Fruit fly (Drosophila melanogaster) whole organism, embryonic: ENCODE measurements around the gene DENR.

Source experiments
- Ada2b ChIP-seq: fragments of 200-800 bp; sonication (Bioruptor generic); IDR thresholded peaks from 2 replicates; pipeline ENCODE4 v1.3.6; 2022; ENCODE audit warnings: missing biosample characterization, missing genetic modification characterization
- BEAF-32 ChIP-seq: fragments of 200-800 bp; sonication (Bioruptor generic); optimal IDR thresholded peaks from 3 replicates; lab custom pipeline; 2017; ENCODE audit warnings: missing biosample characterization, missing genetic modification characterization, mild to moderate bottlenecking, moderate library complexity, missing genetic modification reagents
- CG12391 ChIP-seq: fragments of 200-800 bp; sonication (Bioruptor generic); optimal IDR thresholded peaks from 3 replicates; lab custom pipeline; 2018; ENCODE audit warnings: missing biosample characterization, mild to moderate bottlenecking, missing genetic modification characterization, moderate library complexity
- CG13123 ChIP-seq: fragments of 200-800 bp; sonication (Bioruptor generic); optimal IDR thresholded peaks from 2 replicates; lab custom pipeline; 2016; ENCODE audit warnings: missing biosample characterization, missing genetic modification characterization
- CG13424 ChIP-seq: fragments of 200-800 bp; sonication (Bioruptor generic); optimal IDR thresholded peaks from 2 replicates; lab custom pipeline; 2019; ENCODE audit warnings: missing biosample characterization, mild to moderate bottlenecking, missing genetic modification characterization, moderate library complexity
- CG14050 ChIP-seq: fragments of 200-800 bp; sonication (Bioruptor generic); IDR thresholded peaks from 3 replicates; pipeline ENCODE4 v1.3.6; 2022; ENCODE audit warnings: missing biosample characterization, missing genetic modification characterization
- CG14441 ChIP-seq: fragments of 200-800 bp; sonication (Bioruptor generic); IDR thresholded peaks from 2 replicates; pipeline ENCODE4 v1.3.6; 2022; ENCODE audit warnings: missing biosample characterization, missing genetic modification characterization
- CG15269 ChIP-seq: fragments of 200-800 bp; sonication (Bioruptor generic); optimal IDR thresholded peaks from 2 replicates; lab custom pipeline; 2018; ENCODE audit warnings: missing biosample characterization, mild to moderate bottlenecking, missing genetic modification characterization, moderate library complexity
- CG16813 ChIP-seq: fragments of 200-800 bp; sonication (Bioruptor generic); IDR thresholded peaks from 3 replicates; pipeline ENCODE4 v1.3.6; 2022; ENCODE audit warnings: missing biosample characterization, missing genetic modification characterization; ENCODE audit not compliant: partially characterized antibody
- CG16863 ChIP-seq: fragments of 200-800 bp; sonication (Bioruptor generic); optimal IDR thresholded peaks from 3 replicates; lab custom pipeline; 2016; ENCODE audit warnings: missing biosample characterization, missing genetic modification characterization
- CG17829 ChIP-seq: fragments of 200-800 bp; optimal IDR thresholded peaks from 2 replicates; lab custom pipeline; 2019; ENCODE audit warnings: missing biosample characterization, mild to moderate bottlenecking, missing genetic modification characterization, moderate library complexity
- CG3065 ChIP-seq: fragments of 200-800 bp; sonication (Bioruptor generic); optimal IDR thresholded peaks from 2 replicates; lab custom pipeline; 2016; ENCODE audit warnings: missing biosample characterization, missing genetic modification characterization
- CG31365 ChIP-seq: fragments of 200-800 bp; sonication (Bioruptor generic); optimal IDR thresholded peaks from 2 replicates; lab custom pipeline; 2018; ENCODE audit warnings: missing biosample characterization, mild to moderate bottlenecking, missing genetic modification characterization
- CG4424 ChIP-seq: fragments of 200-800 bp; sonication (Bioruptor generic); optimal IDR thresholded peaks from 3 replicates; lab custom pipeline; 2016; ENCODE audit warnings: missing biosample characterization, missing genetic modification characterization
- CG5245 ChIP-seq: fragments of 200-800 bp; sonication (Bioruptor generic); optimal IDR thresholded peaks from 3 replicates; lab custom pipeline; 2016; ENCODE audit warnings: missing biosample characterization, missing genetic modification characterization
- CG6683 ChIP-seq: fragments of 200-800 bp; sonication (Bioruptor generic); optimal IDR thresholded peaks from 2 replicates; lab custom pipeline; 2017; ENCODE audit warnings: missing biosample characterization, mild to moderate bottlenecking, missing genetic modification characterization, missing genetic modification reagents
- CG6854 ChIP-seq: fragments of 200-800 bp; sonication (Bioruptor generic); optimal IDR thresholded peaks from 3 replicates; lab custom pipeline; 2017; ENCODE audit warnings: missing biosample characterization, mild to moderate bottlenecking, missing genetic modification characterization
- CG8478 ChIP-seq: fragments of >200 bp; optimal IDR thresholded peaks from 2 replicates; lab custom pipeline; 2018
- Dek ChIP-seq: fragments of 200-800 bp; sonication (Bioruptor generic); optimal IDR thresholded peaks from 3 replicates; lab custom pipeline; 2019; ENCODE audit warnings: missing biosample characterization, mild to moderate bottlenecking, missing genetic modification characterization, moderate library complexity
- HLH4C ChIP-seq: fragments of 200-800 bp; sonication (Bioruptor generic); IDR thresholded peaks from 3 replicates; pipeline ENCODE4 v1.3.6; 2022; ENCODE audit warnings: missing biosample characterization, missing genetic modification characterization; ENCODE audit not compliant: partially characterized antibody
- HmgD ChIP-seq: fragments of 200-800 bp; sonication (Bioruptor generic); optimal IDR thresholded peaks from 3 replicates; lab custom pipeline; 2016; ENCODE audit warnings: missing biosample characterization, missing genetic modification characterization
- Lhr ChIP-seq: fragments of 200-800 bp; sonication (Bioruptor generic); optimal IDR thresholded peaks from 3 replicates; lab custom pipeline; 2017; ENCODE audit warnings: mild to moderate bottlenecking, missing biosample characterization, missing genetic modification reagents, missing genetic modification characterization
- NFAT ChIP-seq: fragments of 200-800 bp; sonication (Bioruptor generic); IDR thresholded peaks from 2 replicates; pipeline ENCODE4 v1.3.6; 2022; ENCODE audit warnings: missing biosample characterization, missing genetic modification characterization
- NK7.1 ChIP-seq: fragments of 200-800 bp; sonication (Bioruptor generic); optimal IDR thresholded peaks from 3 replicates; lab custom pipeline; 2016; ENCODE audit warnings: missing biosample characterization, missing genetic modification characterization
- Neu2 ChIP-seq: fragments of 200-800 bp; sonication (Bioruptor generic); optimal IDR thresholded peaks from 3 replicates; lab custom pipeline; 2016; ENCODE audit warnings: missing biosample characterization, missing genetic modification characterization, borderline replicate concordance
- Rfx ChIP-seq: fragments of 200-800 bp; sonication (Bioruptor generic); IDR thresholded peaks from 2 replicates; pipeline ENCODE4 v1.3.6; 2022; ENCODE audit warnings: missing biosample characterization, missing genetic modification characterization
- Xrp1 ChIP-seq: fragments of 200-800 bp; sonication (Bioruptor generic); IDR thresholded peaks from 2 replicates; pipeline ENCODE4 v1.3.6; 2022; ENCODE audit warnings: missing biosample characterization, missing genetic modification characterization
- al ChIP-seq: fragments of 200-800 bp; sonication (Bioruptor generic); IDR thresholded peaks from 2 replicates; pipeline ENCODE4 v1.3.6; 2022; ENCODE audit warnings: missing biosample characterization, missing genetic modification characterization
- bowl ChIP-seq: fragments of 200-800 bp; sonication (Bioruptor generic); IDR thresholded peaks from 2 replicates; pipeline ENCODE4 v1.3.6; 2022; ENCODE audit warnings: missing biosample characterization, missing genetic modification characterization
- bsh ChIP-seq, 2 experiments: fragments of 200-800 bp; sonication (Bioruptor generic); optimal IDR thresholded peaks; 2 replicates each; lab custom pipeline; 2017 to 2018; ENCODE audit warnings: mild to moderate bottlenecking in 2 of 2, missing biosample characterization in 2 of 2, missing genetic modification characterization in 2 of 2, moderate library complexity in 1 of 2
- cato ChIP-seq: fragments of 200-800 bp; sonication (Bioruptor generic); optimal IDR thresholded peaks from 2 replicates; lab custom pipeline; 2016; ENCODE audit warnings: missing biosample characterization, missing genetic modification characterization, borderline replicate concordance
- chinmo ChIP-seq: fragments of 200-800 bp; sonication (Bioruptor generic); IDR thresholded peaks from 4 replicates; pipeline ENCODE4 v1.3.6; 2022; ENCODE audit warnings: missing biosample characterization, missing genetic modification characterization; ENCODE audit not compliant: partially characterized antibody
- cwo ChIP-seq: fragments of 200-800 bp; sonication (Bioruptor generic); optimal IDR thresholded peaks from 3 replicates; lab custom pipeline; 2017; ENCODE audit warnings: missing biosample characterization, missing genetic modification characterization, mild to moderate bottlenecking, moderate library complexity, missing genetic modification reagents
- eve ChIP-seq, 2 experiments: fragments of >200 bp; optimal IDR thresholded peaks; 2 replicates each; lab custom pipeline; 2017; ENCODE audit warnings: missing biosample characterization in 2 of 2, missing genetic modification characterization in 2 of 2
- gem ChIP-seq: fragments of 200-800 bp; sonication (Bioruptor generic); optimal IDR thresholded peaks from 2 replicates; lab custom pipeline; 2019; ENCODE audit warnings: missing biosample characterization, mild to moderate bottlenecking, missing genetic modification characterization, moderate library complexity
- ham ChIP-seq: fragments of 200-800 bp; sonication (Bioruptor generic); IDR thresholded peaks from 2 replicates; pipeline ENCODE4 v1.3.6; 2022; ENCODE audit warnings: missing biosample characterization, missing genetic modification characterization
- lilli ChIP-seq: fragments of 200-800 bp; sonication (Bioruptor generic); optimal IDR thresholded peaks from 3 replicates; lab custom pipeline; 2016; ENCODE audit warnings: missing biosample characterization, missing genetic modification characterization
- nerfin-1 ChIP-seq: fragments of 200-800 bp; sonication (Bioruptor generic); optimal IDR thresholded peaks from 3 replicates; lab custom pipeline; 2019; ENCODE audit warnings: missing biosample characterization, mild to moderate bottlenecking, missing genetic modification characterization, moderate library complexity
- peb ChIP-seq: fragments of 200-800 bp; sonication (Bioruptor generic); IDR thresholded peaks from 2 replicates; pipeline ENCODE4 v1.3.6; 2022; ENCODE audit warnings: missing biosample characterization, missing genetic modification characterization
- row ChIP-seq: fragments of 200-800 bp; sonication (Bioruptor generic); IDR thresholded peaks from 3 replicates; pipeline ENCODE4 v1.3.6; 2022; ENCODE audit warnings: missing biosample characterization, missing genetic modification characterization
- sc ChIP-seq, 3 experiments: fragments of >200 bp in 2 of 3; fragments of 200-800 bp in 1 of 3; sonication (Bioruptor generic) in 1 of 3; optimal IDR thresholded peaks; 2 replicates in 2 of 3; 3 replicates in 1 of 3; lab custom pipeline; 2017; ENCODE audit warnings: mild to moderate bottlenecking in 1 of 3, missing biosample characterization in 1 of 3, missing genetic modification characterization in 1 of 3, missing genetic modification reagents in 1 of 3

DENR gene

DNA sequence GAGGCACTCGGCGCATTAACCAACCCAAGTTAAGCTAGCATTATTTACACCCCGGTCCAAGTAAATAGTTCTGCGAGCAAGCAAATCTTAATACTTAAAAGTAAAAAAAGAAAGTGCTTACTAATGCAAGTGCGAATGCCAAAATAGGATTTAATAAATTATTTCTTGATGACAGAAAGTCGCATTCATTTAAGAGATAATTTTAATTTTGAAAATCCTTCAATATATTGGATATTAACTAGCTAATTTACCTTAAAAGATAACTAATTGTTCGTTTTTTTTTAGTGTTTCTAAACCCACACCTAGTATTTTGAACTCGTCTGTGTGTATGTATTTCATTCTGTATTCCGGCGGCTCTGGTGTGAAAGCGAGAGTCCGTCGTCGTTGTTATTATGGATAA is 31.6 kb downstream of the DENR start (continued):
- peak; percentile 77 for TF ChIP-seq gem (tag; lab: Kevin White, UChicago)
- peak; percentile 75 for TF ChIP-seq CG15269 (tag; lab: Kevin White, UChicago)
- no peak for TF ChIP-seq BEAF-32 (GFP tag; lab: Kevin White, UChicago)
- TF ChIP-seq CG3065, result no peak
- TF ChIP-seq HmgD (GFP tag; lab: Kevin White, UChicago), result no peak
- no peak for TF ChIP-seq CG14441 (GFP tag; lab: Robert Waterston, UW)
- TF ChIP-seq Ada2b (GFP tag; lab: Robert Waterston, UW), result peak; percentile 45
- no peak for TF ChIP-seq Neu2 (GFP tag; lab: Kevin White, UChicago)
- TF ChIP-seq CG16813 (GFP tag; lab: Robert Waterston, UW), result no peak
- TF ChIP-seq Xrp1, result peak; percentile 43; the same call in 1 of the 2 replicates
- no peak for TF ChIP-seq sc (optimal IDR thresholded peaks at IDR 0.05; lab: Kevin White, UChicago)
- no peak for TF ChIP-seq sc (GFP tag; optimal IDR thresholded peaks at IDR 0.05; lab: Kevin White, UChicago)
- no peak for TF ChIP-seq cato (GFP tag; lab: Kevin White, UChicago)
- TF ChIP-seq CG31365 (tag; lab: Kevin White, UChicago), result no peak
- TF ChIP-seq NFAT (GFP tag; lab: Robert Waterston, UW), result no peak
- peak; percentile 48 for TF ChIP-seq CG4424
- no peak for TF ChIP-seq Lhr (GFP tag; lab: Kevin White, UChicago)
- no peak for TF ChIP-seq Dek (tag; lab: Kevin White, UChicago)
- no peak for TF ChIP-seq CG8478 (lab: Kevin White, UChicago)
- no peak for TF ChIP-seq CG14050
- TF ChIP-seq bsh (GFP tag; optimal IDR thresholded peaks at IDR 0.05; lab: Kevin White, UChicago), result peak in 1 of 2 experiments; percentile 54
- TF ChIP-seq cwo, result peak; percentile 38
- no peak for TF ChIP-seq CG13123 (GFP tag; lab: Kevin White, UChicago)
- TF ChIP-seq CG5245 (GFP tag; lab: Kevin White, UChicago), result peak; percentile 10
- TF ChIP-seq lilli, result peak; percentile 27
- TF ChIP-seq bowl (GFP tag; lab: Robert Waterston, UW), result no peak
- peak; percentile 70 for TF ChIP-seq CG13424 (tag; lab: Kevin White, UChicago)
- TF ChIP-seq chinmo (GFP tag; lab: Robert Waterston, UW), result no peak
- no peak for TF ChIP-seq HLH4C
- peak; percentile 6 for TF ChIP-seq CG6683 (GFP tag; lab: Kevin White, UChicago)
- TF ChIP-seq al, result no peak
- peak in 1 of 2 experiments; percentile 69 for TF ChIP-seq eve (GFP tag; optimal IDR thresholded peaks at IDR 0.05; lab: Kevin White, UChicago)
- TF ChIP-seq Rfx (GFP tag; lab: Robert Waterston, UW), result peak; percentile 32; the same call in 1 of the 2 replicates
- peak; percentile 47 for TF ChIP-seq nerfin-1 (tag; lab: Kevin White, UChicago)
- peak; percentile 6 for TF ChIP-seq CG16863 (GFP tag; lab: Kevin White, UChicago)
- peak; percentile 23 for TF ChIP-seq CG17829 (tag; lab: Kevin White, UChicago)
- no peak for TF ChIP-seq NK7.1
- peak; percentile 56 for TF ChIP-seq CG12391 (tag; lab: Kevin White, UChicago)
- TF ChIP-seq CG6854, result peak; percentile 37
- peak; percentile 49; the same call in 2 of the 3 replicates for TF ChIP-seq row (GFP tag; lab: Robert Waterston, UW)
- TF ChIP-seq ham (GFP tag; lab: Robert Waterston, UW), result no peak
- no peak for TF ChIP-seq peb (GFP tag; lab: Robert Waterston, UW)
